Worm (Caenorhabditis elegans) whole organism, young adult: ENCODE data around the gene ZK930.6.

Experiments used
- B0019.2 ChIP-seq: fragments of 200-800 bp; sonication (Bioruptor generic); conservative IDR thresholded peaks from 2 replicates; pipeline ENCODE4 v1.3.6; 2022; ENCODE audit warnings: missing genetic modification reagents, missing genetic modification characterization, missing compliant biosample characterization
- C17E4.6 ChIP-seq: fragments of 200-800 bp; sonication (Bioruptor generic); IDR thresholded peaks from 2 replicates; pipeline ENCODE4 v1.3.6; 2022; ENCODE audit warnings: missing genetic modification reagents, missing genetic modification characterization, missing compliant biosample characterization
- D2030.7 ChIP-seq: fragments of 200-800 bp; sonication (Bioruptor generic); IDR thresholded peaks from 2 replicates; pipeline ENCODE4 v1.3.6; 2022; ENCODE audit warnings: missing genetic modification reagents, missing genetic modification characterization, missing compliant biosample characterization
- F23B12.7 ChIP-seq: sonication (generic microtip); optimal IDR thresholded peaks from 2 replicates; lab custom pipeline; 2017; ENCODE audit warnings: missing genetic modification characterization, mild to moderate bottlenecking, missing compliant biosample characterization, antibody characterized with exemption, moderate library complexity; ENCODE audit not compliant: insufficient read depth
- F33H1.4 ChIP-seq: fragments of 200-800 bp; sonication (Bioruptor generic); IDR thresholded peaks from 2 replicates; pipeline ENCODE4 v1.3.6; 2022; ENCODE audit warnings: missing genetic modification reagents, missing genetic modification characterization, missing compliant biosample characterization
- F57A8.1 ChIP-seq: fragments of 200-800 bp; sonication (Bioruptor generic); optimal IDR thresholded peaks from 2 replicates; lab custom pipeline; 2018; ENCODE audit warnings: mild to moderate bottlenecking, missing genetic modification characterization, moderate library complexity, missing compliant biosample characterization
- Y53F4B.3 ChIP-seq: fragments of 200-800 bp; sonication (Bioruptor generic); IDR thresholded peaks from 2 replicates; pipeline ENCODE4 v1.3.6; 2022; ENCODE audit warnings: missing genetic modification reagents, missing genetic modification characterization, missing compliant biosample characterization
- Y95B8A.8 ChIP-seq: fragments of 200-800 bp; sonication (Bioruptor generic); IDR thresholded peaks from 2 replicates; pipeline ENCODE4 v1.3.6; 2022; ENCODE audit warnings: missing genetic modification reagents, missing genetic modification characterization, missing compliant biosample characterization
- ZK185.1 ChIP-seq: sonication (generic microtip); optimal IDR thresholded peaks from 2 replicates; lab custom pipeline; 2016; ENCODE audit warnings: mild to moderate bottlenecking, missing genetic modification characterization, missing compliant biosample characterization; ENCODE audit not compliant: poor library complexity, severe bottlenecking
- attf-3 ChIP-seq: fragments of 200-800 bp; sonication (Bioruptor generic); conservative IDR thresholded peaks from 2 replicates; pipeline ENCODE4 v1.3.6; 2022; ENCODE audit warnings: missing genetic modification reagents, missing genetic modification characterization, missing compliant biosample characterization
- attf-6 ChIP-seq: fragments of 200-800 bp; sonication (Bioruptor generic); IDR thresholded peaks from 2 replicates; pipeline ENCODE4 v1.3.6; 2022; ENCODE audit warnings: missing genetic modification reagents, missing genetic modification characterization, missing compliant biosample characterization
- cebp-1 ChIP-seq, 2 experiments: fragments of 200-800 bp in 1 of 2; sonication (Bioruptor generic) in 1 of 2; sonication (generic microtip) in 1 of 2; IDR thresholded peaks in 1 of 2; optimal IDR thresholded peaks in 1 of 2; 2 replicates each; pipeline versions ENCODE4 v1.3.6 to Lab custom; 2017 to 2022; ENCODE audit warnings: missing compliant biosample characterization in 2 of 2, missing genetic modification characterization in 2 of 2, mild to moderate bottlenecking in 1 of 2, missing genetic modification reagents in 1 of 2, moderate library complexity in 1 of 2
- ceh-58 ChIP-seq: fragments of 200-800 bp; sonication (Bioruptor generic); IDR thresholded peaks from 2 replicates; pipeline ENCODE4 v1.3.6; 2022; ENCODE audit warnings: missing genetic modification characterization, missing compliant biosample characterization
- ceh-79 ChIP-seq: sonication (generic microtip); optimal IDR thresholded peaks from 2 replicates; lab custom pipeline; 2017; ENCODE audit warnings: mild to moderate bottlenecking, missing genetic modification characterization, missing compliant biosample characterization
- dpl-1 ChIP-seq: fragments of 150-350 bp; optimal IDR thresholded peaks from 2 replicates; lab custom pipeline; 2014; ENCODE audit warnings: missing biosample characterization, missing genetic modification reagents, missing genetic modification characterization
- gei-17 ChIP-seq: fragments of 200-800 bp; sonication (Bioruptor generic); optimal IDR thresholded peaks from 2 replicates; lab custom pipeline; 2018; ENCODE audit warnings: mild to moderate bottlenecking, missing genetic modification characterization, missing compliant biosample characterization
- hmg-1.2 ChIP-seq: fragments of 200-800 bp; sonication (Bioruptor generic); IDR thresholded peaks from 2 replicates; pipeline ENCODE4 v1.3.6; 2022; ENCODE audit warnings: missing genetic modification reagents, missing genetic modification characterization, missing compliant biosample characterization
- hmg-20 ChIP-seq: fragments of 200-800 bp; sonication (Bioruptor generic); IDR thresholded peaks from 2 replicates; pipeline ENCODE4 v1.3.6; 2022; ENCODE audit warnings: missing genetic modification reagents, missing genetic modification characterization, missing compliant biosample characterization
- hrde-1 ChIP-seq: sonication (generic microtip); optimal IDR thresholded peaks from 2 replicates; lab custom pipeline; 2016; ENCODE audit warnings: missing genetic modification characterization, mild to moderate bottlenecking, missing compliant biosample characterization, moderate library complexity, missing genotype, missing genetic modification reagents, borderline replicate concordance
- let-607 ChIP-seq, 2 experiments: fragments of 200-800 bp in 1 of 2; sonication (Bioruptor generic) in 1 of 2; sonication (generic microtip) in 1 of 2; optimal IDR thresholded peaks; 2 replicates each; lab custom pipeline; 2016 to 2018; ENCODE audit warnings: mild to moderate bottlenecking in 2 of 2, missing compliant biosample characterization in 2 of 2, missing genetic modification characterization in 2 of 2, moderate library complexity in 2 of 2, missing genotype in 1 of 2
- lin-26 ChIP-seq: fragments of 200-800 bp; sonication (Bioruptor generic); IDR thresholded peaks from 2 replicates; pipeline ENCODE4 v1.3.6; 2022; ENCODE audit warnings: missing genetic modification reagents, missing genetic modification characterization, missing compliant biosample characterization
- lin-35 ChIP-seq, 3 experiments: fragments of 150-350 bp in 2 of 3; sonication (generic microtip) in 1 of 3; optimal IDR thresholded peaks; 2 replicates each; lab custom pipeline; 2014 to 2018; ENCODE audit warnings: missing biosample characterization in 3 of 3, missing genetic modification characterization in 3 of 3, missing genetic modification reagents in 3 of 3
- lsl-1 ChIP-seq: fragments of 200-800 bp; sonication (Bioruptor generic); optimal IDR thresholded peaks from 2 replicates; lab custom pipeline; 2018; ENCODE audit warnings: mild to moderate bottlenecking, missing genetic modification characterization, moderate library complexity, missing compliant biosample characterization
- madf-6 ChIP-seq: fragments of 200-800 bp; sonication (Bioruptor generic); IDR thresholded peaks from 2 replicates; pipeline ENCODE4 v1.3.6; 2022; ENCODE audit warnings: missing genetic modification reagents, missing genetic modification characterization, missing compliant biosample characterization
- mcd-1 ChIP-seq: fragments of 200-800 bp; sonication (Bioruptor generic); IDR thresholded peaks from 2 replicates; pipeline ENCODE4 v1.3.6; 2022; ENCODE audit warnings: missing genetic modification reagents, missing genetic modification characterization, missing compliant biosample characterization
- nfya-1 ChIP-seq: sonication (generic microtip); optimal IDR thresholded peaks from 2 replicates; lab custom pipeline; 2017; ENCODE audit warnings: antibody characterized with exemption, missing compliant biosample characterization, missing genetic modification characterization, borderline replicate concordance; ENCODE audit not compliant: insufficient read depth
- nhr-27 ChIP-seq: fragments of 200-800 bp; sonication (Bioruptor generic); optimal IDR thresholded peaks from 2 replicates; lab custom pipeline; 2018; ENCODE audit warnings: mild to moderate bottlenecking, missing genetic modification characterization, moderate library complexity, missing compliant biosample characterization
- nhr-80 ChIP-seq: sonication (generic microtip); optimal IDR thresholded peaks from 2 replicates; lab custom pipeline; 2016; ENCODE audit warnings: missing genetic modification characterization, missing compliant biosample characterization
- rec-8 ChIP-seq, 2 experiments: sonication (generic microtip); optimal IDR thresholded peaks; 2 replicates each; lab custom pipeline; 2016; ENCODE audit warnings: mild to moderate bottlenecking in 2 of 2, missing genetic modification characterization in 2 of 2, missing genetic modification reagents in 2 of 2, missing genotype in 2 of 2, missing biosample characterization in 1 of 2, missing compliant biosample characterization in 1 of 2, moderate library complexity in 1 of 2
- sea-2 ChIP-seq: fragments of 200-800 bp; sonication (Bioruptor generic); IDR thresholded peaks from 2 replicates; pipeline ENCODE4 v1.3.6; 2022; ENCODE audit warnings: missing genetic modification characterization, missing compliant biosample characterization
- tbp1 ChIP-seq: fragments of 200-800 bp; sonication (Bioruptor generic); optimal IDR thresholded peaks from 2 replicates; lab custom pipeline; 2018; ENCODE audit warnings: mild to moderate bottlenecking, missing genetic modification characterization, missing compliant biosample characterization
- unc-130 ChIP-seq: sonication (generic microtip); optimal IDR thresholded peaks from 2 replicates; lab custom pipeline; 2016; ENCODE audit warnings: missing genetic modification reagents, missing genetic modification characterization, missing compliant biosample characterization
- xnd-1 ChIP-seq: sonication (generic microtip); optimal IDR thresholded peaks from 2 replicates; lab custom pipeline; 2016; ENCODE audit warnings: missing genotype, missing genetic modification reagents, missing genetic modification characterization, missing compliant biosample characterization
- ztf-22 ChIP-seq: fragments of 200-800 bp; sonication (Bioruptor generic); optimal IDR thresholded peaks from 2 replicates; lab custom pipeline; 2018; ENCODE audit warnings: mild to moderate bottlenecking, missing genetic modification characterization, moderate library complexity, missing compliant biosample characterization
- ztf-28 ChIP-seq: fragments of 200-800 bp; sonication (Bioruptor generic); IDR thresholded peaks from 2 replicates; pipeline ENCODE4 v1.3.6; 2022; ENCODE audit warnings: missing genetic modification reagents, missing genetic modification characterization, missing compliant biosample characterization

Gene ZK930.6

DNA sequence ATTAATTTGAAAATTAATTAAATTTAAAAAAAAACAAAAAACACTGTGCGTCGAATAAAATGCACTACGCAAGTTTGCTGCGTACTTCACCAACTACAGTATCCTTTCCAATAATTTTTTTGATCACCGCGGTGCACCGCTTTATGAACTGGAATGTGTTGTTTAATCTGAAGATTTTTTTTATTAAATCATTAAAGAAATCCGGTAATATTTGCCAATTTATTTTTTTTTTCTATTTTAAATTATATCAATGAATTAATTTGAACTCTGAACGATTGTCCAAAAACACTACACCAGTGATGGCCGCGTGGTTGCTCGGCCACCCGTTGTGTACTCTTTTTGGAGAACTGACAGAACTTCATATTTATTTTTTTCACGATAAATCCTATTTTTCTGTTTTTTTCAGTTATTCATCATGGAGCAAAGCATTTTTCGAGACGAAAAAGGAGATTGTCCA lies 23.1 kb upstream of the ZK930.6 start, which contains the start of gene K12D12.5 (continued):
- TF ChIP-seq nfya-1 (tag; lab: Kevin White, UChicago), result no peak
- TF ChIP-seq gei-17 (GFP tag; lab: Kevin White, UChicago), result no peak
- peak in 1 of 2 experiments; percentile 41 for TF ChIP-seq rec-8 (tag; optimal IDR thresholded peaks at IDR 0.05; lab: Kevin White, UChicago)
- TF ChIP-seq sea-2 (GFP tag; lab: Robert Waterston, UW), result no peak
- TF ChIP-seq nhr-80 (tag; lab: Kevin White, UChicago), result no peak
- no peak for TF ChIP-seq nhr-27
- no peak for TF ChIP-seq Y95B8A.8 (GFP tag; lab: Robert Waterston, UW)
- no peak for TF ChIP-seq F23B12.7 (tag; lab: Kevin White, UChicago)
- no peak for TF ChIP-seq hmg-1.2 (GFP tag; lab: Robert Waterston, UW)
- TF ChIP-seq lin-35 (GFP tag; optimal IDR thresholded peaks at IDR 0.05; lab: Kevin White, UChicago), result no peak
- peak; percentile 35; the same call in 1 of the 2 replicates for TF ChIP-seq B0019.2 (GFP tag; lab: Robert Waterston, UW)
- TF ChIP-seq F57A8.1, result no peak
- no peak for TF ChIP-seq dpl-1 (GFP tag; lab: Kevin White, UChicago)
- TF ChIP-seq attf-6 (GFP tag; lab: Robert Waterston, UW), result no peak
- TF ChIP-seq ztf-28 (GFP tag; lab: Robert Waterston, UW), result 0 out of 2 replicates have a peak, but pooled peaks have one; percentile 65
- TF ChIP-seq hrde-1 (tag; lab: Kevin White, UChicago), result peak; percentile 56
- no peak for TF ChIP-seq lin-26 (GFP tag; lab: Robert Waterston, UW)
- TF ChIP-seq ceh-79 (tag; lab: Kevin White, UChicago), result no peak
- TF ChIP-seq D2030.7, result peak; percentile 54
- no peak for TF ChIP-seq ceh-58 (GFP tag; lab: Robert Waterston, UW)
- peak; percentile 64 for TF ChIP-seq xnd-1 (tag; lab: Kevin White, UChicago)
- TF ChIP-seq cebp-1 (GFP tag; IDR thresholded peaks at IDR 0.05; lab: Robert Waterston, UW), result peak; percentile 23; the same call in 1 of the 2 replicates
- TF ChIP-seq cebp-1 (tag; optimal IDR thresholded peaks at IDR 0.05; lab: Kevin White, UChicago), result no peak
- no peak for TF ChIP-seq hmg-20 (GFP tag; lab: Robert Waterston, UW)
- TF ChIP-seq unc-130 (GFP tag; lab: Kevin White, UChicago), result peak; percentile 64
- no peak for TF ChIP-seq ZK185.1
- no peak for TF ChIP-seq C17E4.6 (GFP tag; lab: Robert Waterston, UW)
- peak; percentile 64; the same call in 1 of the 2 replicates for TF ChIP-seq F33H1.4 (GFP tag; lab: Robert Waterston, UW)
- TF ChIP-seq mcd-1, result 0 out of 2 replicates have a peak, but pooled peaks have one; percentile 27

DNA sequence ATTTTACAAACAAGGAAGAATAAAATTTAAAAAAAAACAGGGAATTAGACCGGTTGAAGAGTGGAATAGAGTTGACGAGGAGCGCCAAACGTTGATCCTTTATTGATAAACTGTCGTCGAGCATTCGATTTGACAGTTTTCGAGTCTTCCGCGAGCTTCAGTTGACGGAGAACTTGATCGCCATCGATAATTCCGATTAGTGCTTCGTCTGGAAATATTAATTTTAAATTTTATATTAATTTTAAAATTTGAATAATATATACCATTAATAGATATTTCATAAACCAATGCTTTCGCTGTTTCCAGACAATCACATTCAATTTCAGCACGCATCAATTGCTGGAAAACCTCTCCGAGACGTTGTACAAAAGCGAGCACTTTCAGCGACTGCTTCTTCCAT lies 18.1 kb upstream of the ZK930.6 start, which contains the start of gene K12D12.4:
Gene K12D12.4, minus strand, starts transcription at position 101 of the 400 bp plus-strand sequence.
- no peak for TF ChIP-seq madf-6 (GFP tag; lab: Robert Waterston, UW)
- no peak for TF ChIP-seq cebp-1 (GFP tag; IDR thresholded peaks at IDR 0.05; lab: Robert Waterston, UW)
- no peak for TF ChIP-seq cebp-1 (tag; optimal IDR thresholded peaks at IDR 0.05; lab: Kevin White, UChicago)
- no peak for TF ChIP-seq let-607 (tag; optimal IDR thresholded peaks at IDR 0.05; lab: Kevin White, UChicago)
- TF ChIP-seq lsl-1 (GFP tag; lab: Kevin White, UChicago), result no peak
- TF ChIP-seq tbp1 (GFP tag; lab: Kevin White, UChicago), result no peak
- no peak for TF ChIP-seq attf-3 (GFP tag; lab: Robert Waterston, UW)
- no peak for TF ChIP-seq Y53F4B.3 (GFP tag; lab: Robert Waterston, UW)
- TF ChIP-seq ztf-22 (GFP tag; lab: Kevin White, UChicago), result no peak
